Fruit fly (Drosophila melanogaster) whole organism, pupa: ENCODE data around the gene Cpr65Av.

Source experiments
- D1 ChIP-seq: fragments of 200-800 bp; sonication (Bioruptor generic); optimal IDR thresholded peaks from 2 replicates; lab custom pipeline; 2018; ENCODE audit warnings: missing biosample characterization, mild to moderate bottlenecking, missing genetic modification characterization, moderate library complexity
- EcR ChIP-seq: fragments of 200-800 bp; sonication (Bioruptor generic); optimal IDR thresholded peaks from 3 replicates; lab custom pipeline; 2019; ENCODE audit warnings: missing biosample characterization, missing genetic modification characterization, mild to moderate bottlenecking, moderate library complexity, missing genetic modification reagents

DNA sequence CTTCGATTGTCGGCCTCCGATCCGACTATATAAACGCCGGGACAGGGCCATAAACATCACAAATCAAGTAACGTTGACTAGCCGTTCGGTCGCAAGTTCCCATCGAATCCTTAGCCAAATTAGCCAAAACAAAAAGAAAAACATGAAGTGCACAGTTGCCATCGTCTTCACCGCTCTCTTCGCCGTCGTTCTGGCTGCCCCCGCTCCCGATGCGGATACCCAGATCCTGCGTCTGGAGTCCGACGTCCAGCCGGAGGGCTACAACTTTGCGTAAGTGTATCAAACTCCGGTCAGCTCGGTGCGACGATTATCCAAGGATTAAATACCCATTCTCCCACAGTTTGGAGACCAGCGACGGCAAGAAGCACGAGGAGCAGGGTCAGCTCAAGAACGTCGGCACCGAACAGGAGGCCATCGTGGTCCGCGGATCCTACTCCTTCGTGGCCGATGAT lies 5.0 kb upstream of the Cpr65Av start, which contains the start of gene Lcp65Ac:
- TF ChIP-seq EcR (GFP tag; lab: Kevin White, UChicago) (no peak), D1 (tag; lab: Kevin White, UChicago) (no peak)
